Worm (Caenorhabditis elegans) whole organism, L4 larva: ENCODE results near the gene Y108F1.5.

Source experiments
- R02D3.7 ChIP-seq: fragments of 150-350 bp; sonication (generic microtip); optimal IDR thresholded peaks from 3 replicates; lab custom pipeline; 2014; ENCODE audit warnings: missing biosample characterization, missing genetic modification characterization
- jun-1 ChIP-seq: fragments of 150-350 bp; optimal IDR thresholded peaks from 2 replicates; lab custom pipeline; 2014; ENCODE audit warnings: missing biosample characterization, missing genetic modification reagents, missing genetic modification characterization
- nhr-25 ChIP-seq: sonication (generic microtip); optimal IDR thresholded peaks from 2 replicates; lab custom pipeline; 2017; ENCODE audit warnings: missing genetic modification characterization, mild to moderate bottlenecking, missing compliant biosample characterization, antibody characterized with exemption, moderate library complexity, borderline replicate concordance; ENCODE audit not compliant: insufficient read depth
- skn-1 ChIP-seq: fragments of 150-350 bp; optimal IDR thresholded peaks from 2 replicates; lab custom pipeline; 2014; ENCODE audit warnings: missing biosample characterization, missing genetic modification characterization

- TF ChIP-seq jun-1 (tag; lab: Kevin White, UChicago), result no peak
- no peak for TF ChIP-seq R02D3.7 (tag; lab: Kevin White, UChicago)
- no peak for TF ChIP-seq skn-1
- TF ChIP-seq nhr-25 (tag; lab: Kevin White, UChicago), result no peak
Measured at ce11 chrX:312238-312637, 38.4 kb upstream of the Y108F1.5 start.
